Worm (Caenorhabditis elegans): ENCODE results near the gene B0001.5.
A peak's percentile ranks its signal among the peaks of the same experiment; 100 is the strongest.

The B0001.5 gene

ce11 chrIV:12121076-12121475 lies 22.1 kb downstream of the B0001.5 start, which contains the start of the genes ddb-1 and M18.6 (continued):
- no peak for TF ChIP-seq nhr-42 (GFP tag; IDR thresholded peaks at IDR 0.05)
- no peak for TF ChIP-seq daf-12 (tag; optimal IDR thresholded peaks at IDR 0.05)
- TF ChIP-seq zfp-2 (tag; optimal IDR thresholded peaks at IDR 0.05), result no peak
- TF ChIP-seq hmg-1.1 (GFP tag; IDR thresholded peaks at IDR 0.05), result 0 out of 2 replicates have a peak, but pooled peaks have one; percentile 15
- no peak for TF ChIP-seq nhr-48 (tag; optimal IDR thresholded peaks at IDR 0.05)
- no peak for TF ChIP-seq ZK546.5 (tag; optimal IDR thresholded peaks at IDR 0.05)
- peak; percentile 50 for TF ChIP-seq nhr-6 (tag; optimal IDR thresholded peaks at IDR 0.05)
- no peak for TF ChIP-seq R02D3.7 (tag; optimal IDR thresholded peaks at IDR 0.05)
- no peak for TF ChIP-seq F44E2.7 (GFP tag; IDR thresholded peaks at IDR 0.05)
- no peak for TF ChIP-seq arid-1 (GFP tag; conservative IDR thresholded peaks at IDR 0.05)
- no peak for TF ChIP-seq D1046.2 (GFP tag; IDR thresholded peaks at IDR 0.05)
- no peak for TF ChIP-seq set-16 (GFP tag; IDR thresholded peaks at IDR 0.05)
- TF ChIP-seq madf-9 (GFP tag; conservative IDR thresholded peaks at IDR 0.05), result no peak
- no peak for TF ChIP-seq lin-39 (tag; optimal IDR thresholded peaks at IDR 0.05)
- TF ChIP-seq nhr-11 (tag; optimal IDR thresholded peaks at IDR 0.05), result no peak
- no peak for TF ChIP-seq daf-8 (GFP tag; IDR thresholded peaks at IDR 0.05)
- TF ChIP-seq cey-2 (tag; optimal IDR thresholded peaks at IDR 0.05; ENCODE audit: borderline replicate concordance, insufficient read depth), result no peak
- TF ChIP-seq zip-11 (GFP tag; IDR thresholded peaks at IDR 0.05), result no peak
- no peak for TF ChIP-seq daf-16 (GFP tag; optimal IDR thresholded peaks at IDR 0.05)
- peak; percentile 41 for TF ChIP-seq daf-16 (tag; optimal IDR thresholded peaks at IDR 0.05)
- TF ChIP-seq ztf-7 (tag; optimal IDR thresholded peaks at IDR 0.05), result no peak
- no peak for TF ChIP-seq snpc-4 (tag; optimal IDR thresholded peaks at IDR 0.05)
- no peak for TF ChIP-seq dmd-9 (GFP tag; IDR thresholded peaks at IDR 0.05)
- no peak for TF ChIP-seq mdl-1 (tag; optimal IDR thresholded peaks at IDR 0.05)
- peak; percentile 22 for TF ChIP-seq mep-1 (tag; optimal IDR thresholded peaks at IDR 0.05)
- TF ChIP-seq lin-15B (tag; optimal IDR thresholded peaks at IDR 0.05), result no peak
- no peak for TF ChIP-seq Y48G9A.11 (GFP tag; IDR thresholded peaks at IDR 0.05)
- TF ChIP-seq nhr-76 (tag; optimal IDR thresholded peaks at IDR 0.05), result no peak
- TF ChIP-seq ztf-11 (tag; optimal IDR thresholded peaks at IDR 0.05), result no peak
- no peak for TF ChIP-seq nhr-237 (tag; optimal IDR thresholded peaks at IDR 0.05)
- peak; percentile 93 for TF ChIP-seq lin-38 (GFP tag; IDR thresholded peaks at IDR 0.05)
- no peak for TF ChIP-seq ceh-82 (tag; optimal IDR thresholded peaks at IDR 0.05)
- TF ChIP-seq unc-130 (GFP tag; optimal IDR thresholded peaks at IDR 0.05), result peak; percentile 70
- TF ChIP-seq snpc-1.2 (GFP tag; IDR thresholded peaks at IDR 0.05), result no peak
- no peak for TF ChIP-seq sdz-12 (GFP tag; optimal IDR thresholded peaks at IDR 0.05)
- TF ChIP-seq nhr-28 (tag; optimal IDR thresholded peaks at IDR 0.05), result peak; percentile 25
- TF ChIP-seq lin-1 (GFP tag; IDR thresholded peaks at IDR 0.05), result no peak
- no peak for TF ChIP-seq egl-43 (GFP tag; IDR thresholded peaks at IDR 0.05)
- no peak for TF ChIP-seq php-3 (GFP tag; IDR thresholded peaks at IDR 0.05)

- TF ChIP-seq lin-15B (tag; optimal IDR thresholded peaks at IDR 0.05) (no peak), zip-11 (GFP tag; IDR thresholded peaks at IDR 0.05) (no peak), nhr-111 (GFP tag; optimal IDR thresholded peaks at IDR 0.05) (no peak), aha-1 (tag) (peak; percentile 79), duxl-1 (tag; optimal IDR thresholded peaks at IDR 0.05; ENCODE audit: poor library complexity) (no peak), nhr-28 (tag; optimal IDR thresholded peaks at IDR 0.05) (no peak), saeg-2 (GFP tag; IDR thresholded peaks at IDR 0.05) (no peak)
Measured at ce11 chrIV:12120536-12120935, 22.6 kb downstream of the B0001.5 start.
